Worm (Caenorhabditis elegans): ENCODE results near the gene Y39G8B.7.
A peak's percentile ranks its signal among the peaks of the same experiment; 100 is the strongest.

ce11 chrII:13981097-13981496 is 13.7 kb downstream of the Y39G8B.7 start, which contains the start of gene Y39G8B.9:
- TF ChIP-seq nhr-12 (tag; optimal IDR thresholded peaks at IDR 0.05) (no peak), pha-4 (tag; optimal IDR thresholded peaks at IDR 0.05) (peak; percentile 0), elt-3 (tag; optimal IDR thresholded peaks at IDR 0.05) (no peak), egl-27 (tag; optimal IDR thresholded peaks at IDR 0.05) (no peak), elt-2 (tag; optimal IDR thresholded peaks at IDR 0.05) (peak; percentile 61), fos-1 (tag; optimal IDR thresholded peaks at IDR 0.05) (no peak)

Data from whole organism, L3 larva.